Fruit fly (Drosophila melanogaster) Kc167 (cell line): Measurements from ENCODE around the gene CG10561.

Source experiments
- Myc ChIP-seq: fragments of >200 bp; optimal IDR thresholded peaks from 2 replicates; lab custom pipeline; 2017; ENCODE audit warnings: missing external identifiers
- Sin3A ChIP-seq: fragments of >200 bp; optimal IDR thresholded peaks from 2 replicates; lab custom pipeline; 2018; ENCODE audit warnings: missing external identifiers
- h ChIP-seq: fragments of >200 bp; optimal IDR thresholded peaks from 3 replicates; lab custom pipeline; 2018; ENCODE audit warnings: missing external identifiers
- insv ChIP-seq: fragments of >200 bp; optimal IDR thresholded peaks from 3 replicates; lab custom pipeline; 2018; ENCODE audit warnings: missing external identifiers
- psq ChIP-seq: fragments of >200 bp; optimal IDR thresholded peaks from 2 replicates; lab custom pipeline; 2017; ENCODE audit warnings: missing external identifiers
- ttk ChIP-seq: sonication (Bioruptor generic); optimal IDR thresholded peaks from 2 replicates; lab custom pipeline; 2017; ENCODE audit warnings: missing external identifiers

DNA sequence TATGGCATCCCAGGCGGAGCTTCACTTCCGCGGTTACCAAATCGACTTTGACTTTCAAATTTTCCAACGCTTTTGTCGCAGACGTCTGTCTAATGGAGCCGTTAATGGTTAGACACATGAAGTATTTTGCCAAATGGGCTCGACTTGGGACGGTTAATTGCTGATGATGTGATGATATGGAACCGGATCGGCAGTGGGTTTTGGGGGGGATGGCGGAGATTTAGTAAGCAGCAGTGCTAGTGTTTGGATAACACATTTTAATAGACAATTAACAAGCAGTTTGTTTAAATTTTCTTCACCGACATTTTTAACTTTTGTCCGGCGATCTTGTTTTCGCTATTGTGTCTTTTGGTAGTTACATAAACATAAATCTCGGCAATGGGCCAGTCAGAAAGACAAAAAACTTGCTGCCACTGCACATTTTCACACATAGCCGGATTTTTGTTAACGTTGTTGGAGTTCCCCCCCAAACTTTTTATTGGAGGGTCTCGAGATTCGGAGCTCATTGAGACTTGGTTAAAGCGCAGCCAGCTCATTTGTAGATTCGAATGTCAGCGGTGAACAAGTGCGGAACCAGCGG is 4.5 kb upstream of the CG10561 start, which contains the start of gene amd:
- no peak for TF ChIP-seq h (lab: Kevin White, UChicago)
- TF ChIP-seq insv, result no peak
- TF ChIP-seq Sin3A, result no peak
- TF ChIP-seq psq (lab: Kevin White, UChicago), result no peak
- TF ChIP-seq Myc (lab: Kevin White, UChicago), result no peak
- TF ChIP-seq ttk, result no peak
